Worm (Caenorhabditis elegans): ENCODE data around the gene C38C3.3.

DNA sequence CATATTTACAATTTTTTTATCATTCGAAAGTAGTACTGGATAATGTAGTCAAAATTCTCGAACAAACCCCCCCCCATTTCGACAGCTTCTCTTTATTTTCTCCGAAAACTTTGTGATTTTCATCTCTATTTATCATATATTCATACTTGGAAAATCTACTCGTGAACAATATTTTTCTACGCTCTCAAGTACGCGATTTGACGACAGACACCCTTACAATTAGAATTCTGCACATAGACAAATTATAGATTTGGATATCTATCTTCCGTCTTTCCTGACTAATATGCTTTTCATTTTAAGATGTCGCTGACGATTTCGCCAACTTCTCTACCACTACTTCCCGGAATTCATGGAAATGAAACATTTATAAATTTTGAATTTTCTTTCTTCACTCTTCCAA is 10.6 kb downstream of the C38C3.3 start, which contains the start of gene sru-28:
- TF ChIP-seq nhr-129 (tag; optimal IDR thresholded peaks at IDR 0.05) (no peak), ztf-11 (tag; optimal IDR thresholded peaks at IDR 0.05) (no peak), alr-1 (tag; optimal IDR thresholded peaks at IDR 0.05) (no peak), lin-39 (tag; optimal IDR thresholded peaks at IDR 0.05) (no peak), elt-1 (tag; optimal IDR thresholded peaks at IDR 0.05) (no peak), dmd-4 (tag; optimal IDR thresholded peaks at IDR 0.05) (no peak), lin-13 (GFP tag; optimal IDR thresholded peaks at IDR 0.05) (no peak)
